Fruit fly (Drosophila melanogaster): ENCODE data around the gene nSMase.

DNA sequence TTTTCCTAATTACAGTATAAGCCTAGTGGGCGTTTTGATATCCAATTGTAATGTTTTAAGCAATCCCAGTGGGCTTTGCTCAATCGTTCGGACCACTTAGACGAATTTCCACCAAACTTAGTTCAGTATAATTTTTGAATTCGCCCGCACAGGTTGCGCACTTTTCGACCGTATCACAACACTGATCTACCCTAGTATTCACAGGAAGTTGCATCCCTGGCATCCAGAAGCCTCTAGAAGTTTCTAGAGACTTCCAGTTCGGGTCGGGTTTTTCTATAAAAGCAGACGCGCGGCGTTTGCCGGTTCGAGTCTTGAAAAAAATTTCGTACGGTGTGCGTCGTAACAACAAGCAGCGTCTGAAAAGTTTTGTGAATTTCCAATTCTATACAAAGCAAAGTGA lies 26.0 kb upstream of the nSMase start, which contains the start of gene Hsp83:
- TF ChIP-seq usp (GFP tag; optimal IDR thresholded peaks at IDR 0.05) (no peak), psq (optimal IDR thresholded peaks at IDR 0.05) (no peak), EcR (GFP tag; optimal IDR thresholded peaks at IDR 0.05) (no peak), Dll (optimal IDR thresholded peaks at IDR 0.05) (no peak), CG8478 (optimal IDR thresholded peaks at IDR 0.05) (no peak), pan (optimal IDR thresholded peaks at IDR 0.05) (no peak)

All from whole organism.